Fruit fly (Drosophila melanogaster) whole organism, adult: ENCODE measurements around the gene Pgant4.

Experiments used
- CG5204 ChIP-seq: fragments of 200-800 bp; sonication (Bioruptor generic); optimal IDR thresholded peaks from 2 replicates; lab custom pipeline; 2016; ENCODE audit warnings: missing biosample characterization, missing genetic modification characterization
- CG7045 ChIP-seq: fragments of 200-800 bp; sonication (Bioruptor generic); optimal IDR thresholded peaks from 2 replicates; lab custom pipeline; 2017; ENCODE audit warnings: missing biosample characterization, mild to moderate bottlenecking, missing genetic modification characterization
- Crg-1 ChIP-seq: fragments of 200-800 bp; sonication (Bioruptor generic); optimal IDR thresholded peaks from 2 replicates; lab custom pipeline; 2016; ENCODE audit warnings: missing biosample characterization, missing genetic modification characterization
- cic ChIP-seq: fragments of 200-800 bp; sonication (Bioruptor generic); optimal IDR thresholded peaks from 2 replicates; lab custom pipeline; 2017; ENCODE audit warnings: missing biosample characterization, mild to moderate bottlenecking, missing genetic modification characterization, moderate library complexity
- cnc ChIP-seq, 2 experiments: fragments of >200 bp; optimal IDR thresholded peaks; 2 replicates each; lab custom pipeline; 2017
- kay ChIP-seq: fragments of 200-800 bp; sonication (Bioruptor generic); peaks from one replicate; lab custom pipeline; 2016; ENCODE audit warnings: missing biosample characterization, missing genetic modification characterization, borderline replicate concordance

DNA sequence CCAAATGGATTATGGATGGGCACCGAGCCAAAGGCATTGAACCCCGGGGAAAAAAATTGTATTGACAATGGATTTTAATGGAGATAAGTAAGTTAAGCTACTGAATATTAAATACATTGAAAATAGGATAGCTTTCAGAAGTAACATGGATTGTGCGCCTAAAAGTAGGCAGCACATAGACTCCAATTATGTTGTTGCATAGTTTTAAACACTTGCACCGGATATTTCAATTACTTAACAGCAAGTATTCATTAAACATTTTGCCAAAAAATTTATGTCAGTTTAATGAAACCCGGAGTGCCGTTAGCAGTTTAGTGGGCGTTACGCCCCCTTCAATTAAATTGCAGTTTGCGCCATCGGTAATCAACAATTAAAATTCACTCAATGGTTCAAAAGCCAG lies 34.3 kb upstream of the Pgant4 start:
- no peak for TF ChIP-seq CG5204 (GFP tag; lab: Kevin White, UChicago)
- TF ChIP-seq Crg-1, result no peak
- TF ChIP-seq cnc (optimal IDR thresholded peaks at IDR 0.05; lab: Kevin White, UChicago), result no peak
- TF ChIP-seq CG7045 (GFP tag; lab: Kevin White, UChicago), result no peak
- TF ChIP-seq kay (GFP tag; lab: Kevin White, UChicago), result no peak
- no peak for TF ChIP-seq cic (GFP tag; lab: Kevin White, UChicago)
